Fruit fly (Drosophila melanogaster) whole organism, embryonic: ENCODE measurements around the gene CG10589.

Source experiments
- Atf3 ChIP-seq: fragments of 200-800 bp; sonication (Bioruptor generic); optimal IDR thresholded peaks from 3 replicates; lab custom pipeline; 2016; ENCODE audit warnings: missing biosample characterization, missing genetic modification characterization
- Bteb2 ChIP-seq: fragments of 200-800 bp; sonication (Bioruptor generic); optimal IDR thresholded peaks from 2 replicates; lab custom pipeline; 2016; ENCODE audit warnings: missing biosample characterization, missing genetic modification characterization
- CG10147 ChIP-seq: fragments of 200-800 bp; sonication (Bioruptor generic); optimal IDR thresholded peaks from 2 replicates; lab custom pipeline; 2019; ENCODE audit warnings: missing biosample characterization, mild to moderate bottlenecking, missing genetic modification characterization, moderate library complexity
- CG10565 ChIP-seq: fragments of 200-800 bp; sonication (Bioruptor generic); optimal IDR thresholded peaks from 3 replicates; lab custom pipeline; 2016; ENCODE audit warnings: missing biosample characterization, mild to moderate bottlenecking, missing genetic modification characterization
- CG11560 ChIP-seq: fragments of 200-800 bp; sonication (Bioruptor generic); IDR thresholded peaks from 3 replicates; pipeline ENCODE4 v1.3.6; 2022; ENCODE audit warnings: missing biosample characterization, missing genetic modification characterization
- CG12769 ChIP-seq: fragments of 200-800 bp; sonication (Bioruptor generic); optimal IDR thresholded peaks from 2 replicates; lab custom pipeline; 2019; ENCODE audit warnings: missing biosample characterization, mild to moderate bottlenecking, missing genetic modification characterization, moderate library complexity
- CG15073 ChIP-seq: fragments of 200-800 bp; sonication (Bioruptor generic); optimal IDR thresholded peaks from 2 replicates; lab custom pipeline; 2016; ENCODE audit warnings: missing biosample characterization, missing genetic modification characterization
- CG15514 ChIP-seq: fragments of 200-800 bp; sonication (Bioruptor generic); optimal IDR thresholded peaks from 3 replicates; lab custom pipeline; 2017; ENCODE audit warnings: missing biosample characterization, missing genetic modification characterization, mild to moderate bottlenecking, moderate library complexity, missing genetic modification reagents
- CG17385 ChIP-seq: fragments of 200-800 bp; sonication (Bioruptor generic); optimal IDR thresholded peaks from 3 replicates; lab custom pipeline; 2018; ENCODE audit warnings: missing biosample characterization, mild to moderate bottlenecking, missing genetic modification characterization
- CG17802 ChIP-seq: fragments of 200-800 bp; sonication (Bioruptor generic); optimal IDR thresholded peaks from 2 replicates; lab custom pipeline; 2018; ENCODE audit warnings: missing biosample characterization, mild to moderate bottlenecking, missing genetic modification characterization, moderate library complexity
- CG18599 ChIP-seq: fragments of 200-800 bp; sonication (Bioruptor generic); optimal IDR thresholded peaks from 3 replicates; lab custom pipeline; 2017; ENCODE audit warnings: missing biosample characterization, missing genetic modification characterization, mild to moderate bottlenecking, moderate library complexity, missing genetic modification reagents
- CG18764 ChIP-seq: fragments of 200-800 bp; sonication (Bioruptor generic); optimal IDR thresholded peaks from 3 replicates; lab custom pipeline; 2016; ENCODE audit warnings: missing biosample characterization, missing genetic modification characterization
- CG2116 ChIP-seq: fragments of 200-800 bp; sonication (Bioruptor generic); optimal IDR thresholded peaks from 3 replicates; lab custom pipeline; 2018; ENCODE audit warnings: missing biosample characterization, mild to moderate bottlenecking, missing genetic modification characterization
- CG2202 ChIP-seq: fragments of 200-800 bp; sonication (Bioruptor generic); optimal IDR thresholded peaks from 2 replicates; lab custom pipeline; 2018; ENCODE audit warnings: missing biosample characterization, mild to moderate bottlenecking, missing genetic modification characterization
- CG31224 ChIP-seq: fragments of 200-800 bp; sonication (Bioruptor generic); IDR thresholded peaks from 2 replicates; pipeline ENCODE4 v1.3.6; 2022; ENCODE audit warnings: missing biosample characterization, missing genetic modification characterization
- CG34422 ChIP-seq: fragments of 200-800 bp; sonication (Bioruptor generic); IDR thresholded peaks from 3 replicates; pipeline ENCODE4 v1.3.6; 2022; ENCODE audit warnings: missing biosample characterization, missing genetic modification characterization
- CG6654 ChIP-seq: fragments of 200-800 bp; sonication (Bioruptor generic); optimal IDR thresholded peaks from 2 replicates; lab custom pipeline; 2017; ENCODE audit warnings: missing biosample characterization, mild to moderate bottlenecking, missing genetic modification characterization
- CG6854 ChIP-seq: fragments of 200-800 bp; sonication (Bioruptor generic); optimal IDR thresholded peaks from 3 replicates; lab custom pipeline; 2017; ENCODE audit warnings: missing biosample characterization, mild to moderate bottlenecking, missing genetic modification characterization
- CG8359 ChIP-seq: fragments of 200-800 bp; sonication (Bioruptor generic); optimal IDR thresholded peaks from 2 replicates; lab custom pipeline; 2017; ENCODE audit warnings: missing biosample characterization, mild to moderate bottlenecking, missing genetic modification characterization, borderline replicate concordance
- CG9817 ChIP-seq: fragments of 200-800 bp; sonication (Bioruptor generic); optimal IDR thresholded peaks from 2 replicates; lab custom pipeline; 2018; ENCODE audit warnings: missing biosample characterization, mild to moderate bottlenecking, missing genetic modification characterization, moderate library complexity
- D ChIP-seq, 2 experiments: fragments of 200-800 bp in 1 of 2; fragments of >200 bp in 1 of 2; sonication (Bioruptor generic) in 1 of 2; optimal IDR thresholded peaks; 2 replicates in 1 of 2; 3 replicates in 1 of 2; lab custom pipeline; 2017; ENCODE audit warnings: mild to moderate bottlenecking in 1 of 2, missing biosample characterization in 1 of 2, missing genetic modification characterization in 1 of 2, missing genetic modification reagents in 1 of 2
- Dll ChIP-seq: fragments of 200-800 bp; sonication (Bioruptor generic); IDR thresholded peaks from 4 replicates; pipeline ENCODE4 v1.3.6; 2022; ENCODE audit warnings: missing biosample characterization, missing genetic modification characterization; ENCODE audit not compliant: partially characterized antibody
- Dp ChIP-seq: fragments of 200-800 bp; sonication (Bioruptor generic); optimal IDR thresholded peaks from 2 replicates; lab custom pipeline; 2018; ENCODE audit warnings: missing biosample characterization, mild to moderate bottlenecking, missing genetic modification characterization, moderate library complexity
- Dref ChIP-seq: fragments of 200-800 bp; sonication (Bioruptor generic); IDR thresholded peaks from 2 replicates; pipeline ENCODE4 v1.3.6; 2022; ENCODE audit warnings: missing biosample characterization, missing genetic modification characterization
- HHEX ChIP-seq: fragments of 200-800 bp; sonication (Bioruptor generic); optimal IDR thresholded peaks from 3 replicates; lab custom pipeline; 2017; ENCODE audit warnings: missing biosample characterization, mild to moderate bottlenecking, missing genetic modification characterization, missing genetic modification reagents
- HLH4C ChIP-seq: fragments of 200-800 bp; sonication (Bioruptor generic); IDR thresholded peaks from 3 replicates; pipeline ENCODE4 v1.3.6; 2022; ENCODE audit warnings: missing biosample characterization, missing genetic modification characterization; ENCODE audit not compliant: partially characterized antibody
- HLH54F ChIP-seq: fragments of 200-800 bp; sonication (Bioruptor generic); optimal IDR thresholded peaks from 3 replicates; lab custom pipeline; 2016; ENCODE audit warnings: missing biosample characterization, missing genetic modification characterization
- Hr39 ChIP-seq: fragments of >200 bp; optimal IDR thresholded peaks from 2 replicates; lab custom pipeline; 2017
- Med ChIP-seq: fragments of 200-800 bp; sonication (Bioruptor generic); peaks from one replicate; lab custom pipeline; 2016; ENCODE audit warnings: missing biosample characterization, missing genetic modification characterization, mild to moderate bottlenecking, inconsistent platforms, moderate library complexity
- Myb ChIP-seq: fragments of 200-800 bp; sonication (Bioruptor generic); optimal IDR thresholded peaks from 2 replicates; lab custom pipeline; 2016; ENCODE audit warnings: missing biosample characterization, missing genetic modification characterization
- Optix ChIP-seq: fragments of 200-800 bp; sonication (Bioruptor generic); IDR thresholded peaks from 3 replicates; pipeline ENCODE4 v1.3.6; 2022; ENCODE audit warnings: missing biosample characterization, missing genetic modification characterization
- Pdp1 ChIP-seq, 2 experiments: fragments of 200-800 bp; sonication (Bioruptor generic); optimal IDR thresholded peaks; 3 replicates each; lab custom pipeline; 2016; ENCODE audit warnings: missing biosample characterization in 2 of 2, missing genetic modification characterization in 2 of 2, mild to moderate bottlenecking in 1 of 2, moderate library complexity in 1 of 2
- Ptx1 ChIP-seq: fragments of 200-800 bp; sonication (Bioruptor generic); IDR thresholded peaks from 2 replicates; pipeline ENCODE4 v1.3.6; 2022; ENCODE audit warnings: missing biosample characterization, missing genetic modification characterization
- Xrp1 ChIP-seq: fragments of 200-800 bp; sonication (Bioruptor generic); IDR thresholded peaks from 2 replicates; pipeline ENCODE4 v1.3.6; 2022; ENCODE audit warnings: missing biosample characterization, missing genetic modification characterization
- ab ChIP-seq: fragments of 200-800 bp; sonication (Bioruptor generic); optimal IDR thresholded peaks from 2 replicates; lab custom pipeline; 2016; ENCODE audit warnings: missing biosample characterization, missing genetic modification characterization
- ap ChIP-seq: fragments of 200-800 bp; sonication (Bioruptor generic); IDR thresholded peaks from 2 replicates; pipeline ENCODE4 v1.3.6; 2022; ENCODE audit warnings: missing biosample characterization, missing genetic modification characterization
- ato ChIP-seq: fragments of 200-800 bp; sonication (Bioruptor generic); IDR thresholded peaks from 2 replicates; pipeline ENCODE4 v1.3.6; 2022; ENCODE audit warnings: missing biosample characterization, missing genetic modification characterization; ENCODE audit not compliant: partially characterized antibody
- dmrt99B ChIP-seq: fragments of 200-800 bp; sonication (Bioruptor generic); optimal IDR thresholded peaks from 2 replicates; lab custom pipeline; 2018; ENCODE audit warnings: missing biosample characterization, mild to moderate bottlenecking, missing genetic modification characterization, moderate library complexity
- ems ChIP-seq: fragments of 200-800 bp; sonication (Bioruptor generic); optimal IDR thresholded peaks from 3 replicates; lab custom pipeline; 2016; ENCODE audit warnings: missing biosample characterization, missing genetic modification characterization
- fd102C ChIP-seq: fragments of 200-800 bp; sonication (Bioruptor generic); optimal IDR thresholded peaks from 2 replicates; lab custom pipeline; 2018; ENCODE audit warnings: missing biosample characterization, mild to moderate bottlenecking, missing genetic modification characterization, moderate library complexity
- fu2 ChIP-seq: fragments of 200-800 bp; sonication (Bioruptor generic); optimal IDR thresholded peaks from 2 replicates; lab custom pipeline; 2016; ENCODE audit warnings: missing biosample characterization, missing genetic modification characterization
- gsb ChIP-seq: fragments of 200-800 bp; sonication (Bioruptor generic); IDR thresholded peaks from 2 replicates; pipeline ENCODE4 v1.3.6; 2022; ENCODE audit warnings: missing biosample characterization, missing genetic modification characterization
- h ChIP-seq: fragments of >200 bp; optimal IDR thresholded peaks from 2 replicates; lab custom pipeline; 2017
- kni ChIP-seq: fragments of 200-800 bp; sonication (Bioruptor generic); optimal IDR thresholded peaks from 3 replicates; lab custom pipeline; 2017; ENCODE audit warnings: mild to moderate bottlenecking, missing biosample characterization, missing genetic modification reagents, missing genetic modification characterization
- nerfin-1 ChIP-seq: fragments of 200-800 bp; sonication (Bioruptor generic); optimal IDR thresholded peaks from 3 replicates; lab custom pipeline; 2019; ENCODE audit warnings: missing biosample characterization, mild to moderate bottlenecking, missing genetic modification characterization, moderate library complexity
- sr ChIP-seq: fragments of 200-800 bp; sonication (Bioruptor generic); IDR thresholded peaks from 3 replicates; pipeline ENCODE4 v1.3.6; 2022; ENCODE audit warnings: missing biosample characterization, missing genetic modification characterization
- stc ChIP-seq: fragments of 200-800 bp; sonication (Bioruptor generic); IDR thresholded peaks from 2 replicates; pipeline ENCODE4 v1.3.6; 2022; ENCODE audit warnings: missing biosample characterization, missing genetic modification characterization
- toy ChIP-seq: fragments of 200-800 bp; sonication (Bioruptor generic); IDR thresholded peaks from 2 replicates; pipeline ENCODE4 v1.3.6; 2022; ENCODE audit warnings: missing biosample characterization, missing genetic modification characterization
- vvl ChIP-seq: fragments of 200-800 bp; sonication (Bioruptor generic); IDR thresholded peaks from 2 replicates; pipeline ENCODE4 v1.3.6; 2022; ENCODE audit warnings: missing biosample characterization, missing genetic modification characterization
- yki ChIP-seq: fragments of >200 bp; optimal IDR thresholded peaks from 3 replicates; lab custom pipeline; 2018

CG10589 gene

DNA sequence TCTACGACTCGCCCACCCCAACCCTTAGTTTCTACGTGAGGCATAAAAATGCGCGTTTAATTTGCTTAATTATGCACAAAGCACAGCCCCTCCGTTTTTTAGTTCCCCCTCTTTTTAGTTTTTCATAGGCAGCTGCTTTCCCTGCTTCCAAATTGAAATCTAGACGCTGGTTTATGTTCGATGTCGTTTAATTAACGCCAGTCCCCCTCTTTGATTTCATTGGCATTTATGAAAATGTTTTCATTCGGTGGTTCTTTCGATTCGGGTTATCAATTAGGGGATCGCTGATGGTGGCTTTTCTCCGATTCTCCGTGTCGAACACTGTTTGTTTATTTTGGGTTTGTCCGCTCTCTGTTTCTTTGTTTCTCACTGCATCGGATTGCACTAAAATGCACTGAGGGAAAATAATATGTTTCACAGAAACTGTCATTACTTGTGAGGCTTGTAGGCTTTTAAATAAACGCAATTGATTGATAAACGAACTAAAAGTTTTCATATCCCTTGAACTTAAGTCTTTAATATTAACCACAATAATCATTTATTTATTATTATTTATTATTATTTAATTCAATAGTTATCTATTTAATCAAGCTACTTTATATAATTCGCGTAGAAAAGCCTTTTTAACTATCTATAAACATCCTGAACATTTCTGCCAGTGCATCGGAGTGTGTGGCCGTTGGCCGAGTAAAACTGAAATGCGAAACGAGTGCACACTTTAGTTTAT, 2.6 kb downstream of the CG10589 start (continued):
- TF ChIP-seq Ptx1 (GFP tag; lab: Robert Waterston, UW) = no peak
- TF ChIP-seq ap = no peak
- TF ChIP-seq CG17802 (tag; lab: Kevin White, UChicago) = no peak
- TF ChIP-seq Dp (GFP tag; lab: Kevin White, UChicago) = no peak
- TF ChIP-seq vvl (GFP tag; lab: Robert Waterston, UW) = peak; percentile 29; the same call in 1 of the 2 replicates
- TF ChIP-seq Bteb2 (GFP tag; lab: Kevin White, UChicago) = no peak
- TF ChIP-seq dmrt99B (tag; lab: Kevin White, UChicago) = peak; percentile 67
- peak; percentile 47 for TF ChIP-seq CG8359
- TF ChIP-seq Dref (GFP tag; lab: Robert Waterston, UW) = no peak
- TF ChIP-seq CG15073 (GFP tag; lab: Kevin White, UChicago) = no peak
- TF ChIP-seq CG18599 (GFP tag; lab: Kevin White, UChicago) = no peak
- TF ChIP-seq Pdp1 (GFP tag; optimal IDR thresholded peaks at IDR 0.05; lab: Kevin White, UChicago) = no peak
- no peak for TF ChIP-seq fu2 (GFP tag; lab: Kevin White, UChicago)
- 0 out of 2 replicates have a peak, but pooled peaks have one; percentile 32 for TF ChIP-seq stc (GFP tag; lab: Robert Waterston, UW)
- no peak for TF ChIP-seq CG10565 (GFP tag; lab: Kevin White, UChicago)
- TF ChIP-seq HLH4C (GFP tag; lab: Robert Waterston, UW) = no peak
- TF ChIP-seq CG10147 (GFP tag; lab: Kevin White, UChicago) = no peak
- no peak for TF ChIP-seq HHEX (GFP tag; lab: Kevin White, UChicago)
- TF ChIP-seq nerfin-1 (tag; lab: Kevin White, UChicago) = peak; percentile 42
- no peak for TF ChIP-seq ab
- no peak for TF ChIP-seq Dll
- no peak for TF ChIP-seq CG11560
- no peak for TF ChIP-seq Med
- TF ChIP-seq CG17385 (GFP tag; lab: Kevin White, UChicago) = peak; percentile 31
- no peak for TF ChIP-seq gsb
- TF ChIP-seq CG2202 (tag; lab: Kevin White, UChicago) = no peak
- TF ChIP-seq HLH54F (GFP tag; lab: Kevin White, UChicago) = no peak
- no peak for TF ChIP-seq Myb (GFP tag; lab: Kevin White, UChicago)
- no peak for TF ChIP-seq CG9817
- no peak for TF ChIP-seq ato (GFP tag; lab: Robert Waterston, UW)
- no peak for TF ChIP-seq yki (lab: Kevin White, UChicago)
- TF ChIP-seq CG6654 (GFP tag; lab: Kevin White, UChicago) = peak; percentile 15
- TF ChIP-seq CG34422 = no peak
- no peak for TF ChIP-seq CG18764 (GFP tag; lab: Kevin White, UChicago)
- no peak for TF ChIP-seq CG12769 (tag; lab: Kevin White, UChicago)
- no peak for TF ChIP-seq CG31224 (GFP tag; lab: Robert Waterston, UW)
- TF ChIP-seq h (lab: Kevin White, UChicago) = no peak
- no peak for TF ChIP-seq Hr39
- no peak for TF ChIP-seq kni (GFP tag; lab: Kevin White, UChicago)
- no peak for TF ChIP-seq D (optimal IDR thresholded peaks at IDR 0.05; lab: Kevin White, UChicago)
- peak; percentile 71 for TF ChIP-seq D (GFP tag; optimal IDR thresholded peaks at IDR 0.05; lab: Kevin White, UChicago)
- no peak for TF ChIP-seq Optix
- TF ChIP-seq Atf3 (GFP tag; lab: Kevin White, UChicago) = no peak
- no peak for TF ChIP-seq sr (GFP tag; lab: Robert Waterston, UW)
- peak; percentile 39; the same call in 1 of the 2 replicates for TF ChIP-seq Xrp1
- no peak for TF ChIP-seq CG15514 (GFP tag; lab: Kevin White, UChicago)
- no peak for TF ChIP-seq toy (GFP tag; lab: Robert Waterston, UW)
- no peak for TF ChIP-seq fd102C (GFP tag; lab: Kevin White, UChicago)
- TF ChIP-seq CG6854 (GFP tag; lab: Kevin White, UChicago) = no peak
- TF ChIP-seq CG2116 (GFP tag; lab: Kevin White, UChicago) = no peak
- no peak for TF ChIP-seq ems (GFP tag; lab: Kevin White, UChicago)
